Worm (Caenorhabditis elegans) whole organism, mixed stage, embryonic: Measurements from ENCODE around the gene F53H4.6.

ENCODE experiments used
- ces-1 ChIP-seq: fragments of 150-350 bp; optimal IDR thresholded peaks from 2 replicates; lab custom pipeline; 2014; ENCODE audit warnings: missing biosample characterization, missing genetic modification reagents, missing genetic modification characterization
- drap-1 ChIP-seq: fragments of 200-800 bp; sonication (Bioruptor generic); optimal IDR thresholded peaks from 3 replicates; lab custom pipeline; 2018; ENCODE audit warnings: mild to moderate bottlenecking, missing genetic modification characterization, missing compliant biosample characterization
- elt-1 ChIP-seq: sonication (generic microtip); optimal IDR thresholded peaks from 2 replicates; lab custom pipeline; 2017; ENCODE audit warnings: missing genetic modification characterization, mild to moderate bottlenecking, missing compliant biosample characterization, antibody characterized with exemption, moderate library complexity, borderline replicate concordance; ENCODE audit not compliant: insufficient read depth
- lsy-2 ChIP-seq: fragments of 150-350 bp; optimal IDR thresholded peaks from 2 replicates; lab custom pipeline; 2014; ENCODE audit warnings: missing biosample characterization, missing genetic modification characterization
- nhr-2 ChIP-seq: fragments of 150-350 bp; optimal IDR thresholded peaks from 2 replicates; lab custom pipeline; 2014; ENCODE audit warnings: missing biosample characterization, missing genetic modification characterization
- pha-4 ChIP-seq: fragments of 150-350 bp; optimal IDR thresholded peaks from 2 replicates; lab custom pipeline; 2018; ENCODE audit warnings: missing biosample characterization, missing genetic modification reagents, missing genetic modification characterization
- unc-120 ChIP-seq: sonication (generic microtip); optimal IDR thresholded peaks from 2 replicates; lab custom pipeline; 2017; ENCODE audit warnings: missing genetic modification characterization, missing compliant biosample characterization; ENCODE audit not compliant: poor library complexity, severe bottlenecking
- unc-39 ChIP-seq: fragments of 150-350 bp; optimal IDR thresholded peaks from 2 replicates; lab custom pipeline; 2014; ENCODE audit warnings: missing biosample characterization, missing genetic modification characterization

- TF ChIP-seq unc-39 (tag; lab: Kevin White, UChicago) (no peak), elt-1 (tag; lab: Kevin White, UChicago) (no peak), lsy-2 (tag; lab: Kevin White, UChicago) (no peak), nhr-2 (tag; lab: Kevin White, UChicago) (no peak), drap-1 (GFP tag; lab: Kevin White, UChicago) (no peak), unc-120 (tag; lab: Kevin White, UChicago) (no peak), pha-4 (no peak), ces-1 (no peak)
Measured at ce11 chrX:15822197-15822596, 38.2 kb downstream of the F53H4.6 start, which contains the start of gene Y7A5A.8.
